Fruit fly (Drosophila melanogaster) whole organism, wandering third instar larva: Measurements from ENCODE around the gene CG4502.

ENCODE experiments used
- Abd-B ChIP-seq: fragments of >200 bp; optimal IDR thresholded peaks from 2 replicates; lab custom pipeline; 2017; ENCODE audit warnings: missing biosample characterization, missing genetic modification characterization
- CG32264 ChIP-seq: fragments of 200-800 bp; sonication (Bioruptor generic); optimal IDR thresholded peaks from 2 replicates; lab custom pipeline; 2016; ENCODE audit warnings: missing biosample characterization, missing genetic modification characterization
- CG9705 ChIP-seq: fragments of 200-800 bp; sonication (Bioruptor generic); optimal IDR thresholded peaks from 2 replicates; lab custom pipeline; 2018; ENCODE audit warnings: missing biosample characterization, mild to moderate bottlenecking, missing genetic modification characterization
- CrebA ChIP-seq: fragments of 200-800 bp; sonication (Bioruptor generic); optimal IDR thresholded peaks from 2 replicates; lab custom pipeline; 2016; ENCODE audit warnings: missing biosample characterization, mild to moderate bottlenecking, missing genetic modification characterization, borderline replicate concordance
- Dif ChIP-seq: fragments of 200-275, 200-300 bp; sonication (Bioruptor generic); optimal IDR thresholded peaks from 2 replicates; lab custom pipeline; 2018; ENCODE audit warnings: missing biosample characterization, missing genetic modification characterization; ENCODE audit not compliant: partially characterized antibody
- GATAd ChIP-seq: sonication (Bioruptor generic); optimal IDR thresholded peaks from 2 replicates; lab custom pipeline; 2016; ENCODE audit warnings: missing biosample characterization, missing genetic modification characterization
- HLH106 ChIP-seq: fragments of 200-800 bp; optimal IDR thresholded peaks from 3 replicates; lab custom pipeline; 2019; ENCODE audit warnings: missing biosample characterization, mild to moderate bottlenecking, missing genetic modification characterization, moderate library complexity
- Hnf4 ChIP-seq: fragments of 200-800 bp; sonication (Bioruptor generic); optimal IDR thresholded peaks from 2 replicates; lab custom pipeline; 2016; ENCODE audit warnings: missing biosample characterization, mild to moderate bottlenecking, missing genetic modification characterization
- Hr83 ChIP-seq: fragments of 200-300 bp; sonication (Bioruptor generic); optimal IDR thresholded peaks from 2 replicates; lab custom pipeline; 2016; ENCODE audit warnings: missing biosample characterization, mild to moderate bottlenecking, missing genetic modification characterization, moderate library complexity; ENCODE audit not compliant: poor library complexity, severe bottlenecking
- Jra ChIP-seq: sonication (Bioruptor generic); optimal IDR thresholded peaks from 2 replicates; lab custom pipeline; 2016; ENCODE audit warnings: missing biosample characterization, missing genetic modification characterization
- Mio ChIP-seq: sonication (Bioruptor generic); optimal IDR thresholded peaks from 2 replicates; lab custom pipeline; 2016; ENCODE audit warnings: missing biosample characterization, missing genetic modification characterization
- Myc ChIP-seq: fragments of >200 bp; optimal IDR thresholded peaks from 2 replicates; lab custom pipeline; 2017
- N ChIP-seq: fragments of >200 bp; optimal IDR thresholded peaks from 2 replicates; lab custom pipeline; 2018; ENCODE audit warnings: missing biosample characterization, missing external identifiers, missing genetic modification characterization
- OdsH ChIP-seq: fragments of 200-800 bp; sonication (Bioruptor generic); optimal IDR thresholded peaks from 2 replicates; lab custom pipeline; 2016; ENCODE audit warnings: missing biosample characterization, mild to moderate bottlenecking, missing genetic modification characterization
- Rel ChIP-seq, 2 experiments: fragments of 200-800 bp; sonication (Bioruptor generic) in 1 of 2; optimal IDR thresholded peaks; 2 replicates in 1 of 2; 3 replicates in 1 of 2; lab custom pipeline; 2016 to 2019; ENCODE audit warnings: mild to moderate bottlenecking in 2 of 2, missing biosample characterization in 2 of 2, missing genetic modification characterization in 2 of 2, moderate library complexity in 1 of 2
- Sp1 ChIP-seq: fragments of 200-800 bp; sonication (Bioruptor generic); optimal IDR thresholded peaks from 3 replicates; lab custom pipeline; 2019; ENCODE audit warnings: missing biosample characterization, mild to moderate bottlenecking, missing genetic modification characterization, moderate library complexity
- Vsx2 ChIP-seq: fragments of 200-300, 225-300 bp; sonication (Bioruptor generic); optimal IDR thresholded peaks from 2 replicates; lab custom pipeline; 2018; ENCODE audit warnings: missing biosample characterization, missing genetic modification characterization; ENCODE audit not compliant: partially characterized antibody
- br ChIP-seq: fragments of 200-800 bp; sonication (Bioruptor generic); optimal IDR thresholded peaks from 2 replicates; lab custom pipeline; 2016; ENCODE audit warnings: missing biosample characterization, missing genetic modification characterization
- brk ChIP-seq: fragments of 200-800 bp; sonication (Bioruptor generic); optimal IDR thresholded peaks from 2 replicates; lab custom pipeline; 2016; ENCODE audit warnings: missing biosample characterization, mild to moderate bottlenecking, missing genetic modification characterization
- dmrt93B ChIP-seq: fragments of 200-800 bp; sonication (Bioruptor generic); optimal IDR thresholded peaks from 2 replicates; lab custom pipeline; 2018; ENCODE audit warnings: missing biosample characterization, mild to moderate bottlenecking, missing genetic modification characterization
- dsf ChIP-seq: sonication (Bioruptor generic); optimal IDR thresholded peaks from 2 replicates; lab custom pipeline; 2016; ENCODE audit warnings: missing biosample characterization, missing genetic modification characterization, borderline replicate concordance
- ey ChIP-seq: fragments of 200-800 bp; sonication (Bioruptor generic); optimal IDR thresholded peaks from 2 replicates; lab custom pipeline; 2016; ENCODE audit warnings: missing biosample characterization, missing genetic modification characterization
- foxo ChIP-seq, 2 experiments: fragments of 200-800 bp; sonication (Bioruptor generic); optimal IDR thresholded peaks; 2 replicates in 1 of 2; 3 replicates in 1 of 2; lab custom pipeline; 2016 to 2017; ENCODE audit warnings: missing biosample characterization in 2 of 2, missing genetic modification characterization in 2 of 2
- fru ChIP-seq: fragments of 200-800 bp; sonication (Bioruptor generic); optimal IDR thresholded peaks from 3 replicates; lab custom pipeline; 2016; ENCODE audit warnings: missing biosample characterization, mild to moderate bottlenecking, missing genetic modification characterization
- h ChIP-seq: fragments of 200-800 bp; sonication (Bioruptor generic); optimal IDR thresholded peaks from 3 replicates; lab custom pipeline; 2016; ENCODE audit warnings: missing biosample characterization, mild to moderate bottlenecking, missing genetic modification characterization
- lola ChIP-seq: fragments of >200 bp; optimal IDR thresholded peaks from 2 replicates; lab custom pipeline; 2017; ENCODE audit warnings: missing biosample characterization, missing genetic modification characterization
- psq ChIP-seq: fragments of 200-800 bp; sonication (Bioruptor generic); optimal IDR thresholded peaks from 3 replicates; lab custom pipeline; 2017; ENCODE audit warnings: missing biosample characterization, mild to moderate bottlenecking, missing genetic modification characterization, moderate library complexity
- rgr ChIP-seq: fragments of 200-800 bp; sonication (Bioruptor generic); optimal IDR thresholded peaks from 3 replicates; lab custom pipeline; 2016; ENCODE audit warnings: missing biosample characterization, mild to moderate bottlenecking, missing genetic modification characterization
- sage ChIP-seq: fragments of 200-800 bp; sonication (Bioruptor generic); optimal IDR thresholded peaks from 2 replicates; lab custom pipeline; 2016; ENCODE audit warnings: missing biosample characterization, mild to moderate bottlenecking, missing genetic modification characterization
- sv ChIP-seq: fragments of 200-800 bp; sonication (Bioruptor generic); optimal IDR thresholded peaks from 3 replicates; lab custom pipeline; 2016; ENCODE audit warnings: missing biosample characterization, missing genetic modification characterization
- tai ChIP-seq: sonication (Bioruptor generic); optimal IDR thresholded peaks from 2 replicates; lab custom pipeline; 2016; ENCODE audit warnings: missing biosample characterization, missing genetic modification characterization
- usp ChIP-seq: fragments of >200 bp; optimal IDR thresholded peaks from 2 replicates; lab custom pipeline; 2017; ENCODE audit warnings: missing biosample characterization, missing genetic modification characterization

CG4502 gene

DNA sequence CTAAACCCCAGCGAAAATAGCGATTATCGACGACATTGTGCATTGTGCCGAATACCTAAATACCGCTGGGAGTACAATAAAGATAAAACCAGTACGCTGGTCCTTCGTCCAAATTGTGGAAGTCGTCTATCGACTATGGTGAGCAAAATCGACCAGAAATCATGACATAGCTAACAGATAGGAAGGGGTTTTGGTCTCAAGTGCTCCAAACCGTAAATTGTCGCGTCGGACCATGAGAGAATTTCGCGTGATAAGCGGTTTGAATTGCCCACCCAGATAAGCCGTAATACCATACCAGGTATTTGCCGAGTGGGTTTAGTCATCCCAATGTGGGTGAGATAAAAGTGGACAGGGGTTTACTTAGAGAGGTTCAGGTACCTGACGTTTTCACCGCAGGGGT lies 13.9 kb upstream of the CG4502 start:
- TF ChIP-seq rgr (no peak), Vsx2 (no peak), h (GFP tag; lab: Kevin White, UChicago) (peak; percentile 27), CG9705 (GFP tag; lab: Kevin White, UChicago) (no peak), Rel (GFP tag; optimal IDR thresholded peaks at IDR 0.05; lab: Kevin White, UChicago) (no peak), Rel (tag; optimal IDR thresholded peaks at IDR 0.05; lab: Kevin White, UChicago) (peak; percentile 44), foxo (GFP tag; optimal IDR thresholded peaks at IDR 0.05; lab: Kevin White, UChicago) (peak in 1 of 2 experiments; percentile 5), CrebA (GFP tag; lab: Kevin White, UChicago) (peak; percentile 14), Abd-B (GFP tag; lab: Kevin White, UChicago) (no peak), N (GFP tag; lab: Kevin White, UChicago) (no peak), usp (no peak), Hnf4 (no peak)

dm6 chr2L:7217059-7217458 lies 13.0 kb upstream of the CG4502 start:
- no peak for TF ChIP-seq CG32264 (GFP tag; lab: Kevin White, UChicago)
- TF ChIP-seq rgr: no peak
- no peak for TF ChIP-seq sage (GFP tag; lab: Kevin White, UChicago)
- no peak for TF ChIP-seq dsf (GFP tag; lab: Kevin White, UChicago)
- TF ChIP-seq h (GFP tag; lab: Kevin White, UChicago): no peak
- TF ChIP-seq Vsx2: no peak
- TF ChIP-seq Hr83: no peak
- TF ChIP-seq CrebA (GFP tag; lab: Kevin White, UChicago): no peak
- no peak for TF ChIP-seq usp
- no peak for TF ChIP-seq HLH106 (tag; lab: Kevin White, UChicago)
- no peak for TF ChIP-seq N (GFP tag; lab: Kevin White, UChicago)
- no peak for TF ChIP-seq psq (GFP tag; lab: Kevin White, UChicago)

DNA sequence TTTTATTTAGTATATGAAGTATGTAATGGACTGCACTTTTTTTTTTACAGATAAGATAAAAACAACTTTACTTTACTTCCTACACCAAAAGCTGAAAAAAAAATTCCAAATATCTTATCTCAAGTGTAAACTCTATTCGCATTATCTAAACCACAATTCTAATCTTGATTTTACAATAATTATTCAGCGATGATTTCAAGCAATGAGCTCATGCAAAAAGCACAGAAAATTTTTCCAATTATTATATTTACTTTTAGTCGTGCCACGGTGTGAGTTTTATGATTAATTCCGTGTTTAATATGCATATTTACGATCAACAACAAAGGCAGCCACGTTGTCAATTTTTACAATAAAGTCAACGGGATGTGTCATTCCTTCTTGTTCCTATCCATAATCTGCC lies 12.2 kb upstream of the CG4502 start:
- TF ChIP-seq h (GFP tag; lab: Kevin White, UChicago) (no peak), OdsH (no peak), tai (GFP tag; lab: Kevin White, UChicago) (no peak), Rel (GFP tag; optimal IDR thresholded peaks at IDR 0.05; lab: Kevin White, UChicago) (no peak), Rel (tag; optimal IDR thresholded peaks at IDR 0.05; lab: Kevin White, UChicago) (no peak), br (GFP tag; lab: Kevin White, UChicago) (no peak), brk (GFP tag; lab: Kevin White, UChicago) (no peak), dsf (GFP tag; lab: Kevin White, UChicago) (no peak), HLH106 (tag; lab: Kevin White, UChicago) (no peak), fru (GFP tag; lab: Kevin White, UChicago) (no peak), sage (GFP tag; lab: Kevin White, UChicago) (no peak), Vsx2 (no peak), Mio (GFP tag; lab: Kevin White, UChicago) (no peak), usp (no peak), Myc (lab: Kevin White, UChicago) (no peak), CG32264 (GFP tag; lab: Kevin White, UChicago) (no peak), Sp1 (GFP tag; lab: Kevin White, UChicago) (no peak), psq (GFP tag; lab: Kevin White, UChicago) (no peak), Abd-B (GFP tag; lab: Kevin White, UChicago) (no peak)

dm6 chr2L:7215657-7216056 lies 11.6 kb upstream of the CG4502 start:
- TF ChIP-seq Jra (GFP tag; lab: Kevin White, UChicago): no peak
- no peak for TF ChIP-seq fru (GFP tag; lab: Kevin White, UChicago)
- no peak for TF ChIP-seq Dif (GFP tag; lab: Kevin White, UChicago)
- no peak for TF ChIP-seq CG9705 (GFP tag; lab: Kevin White, UChicago)
- TF ChIP-seq Myc (lab: Kevin White, UChicago): no peak
- TF ChIP-seq tai (GFP tag; lab: Kevin White, UChicago): no peak
- TF ChIP-seq N (GFP tag; lab: Kevin White, UChicago): no peak

dm6 chr2L:7214885-7215284 lies 10.8 kb upstream of the CG4502 start:
- peak; percentile 2 for TF ChIP-seq brk (GFP tag; lab: Kevin White, UChicago)
- no peak for TF ChIP-seq N (GFP tag; lab: Kevin White, UChicago)

DNA sequence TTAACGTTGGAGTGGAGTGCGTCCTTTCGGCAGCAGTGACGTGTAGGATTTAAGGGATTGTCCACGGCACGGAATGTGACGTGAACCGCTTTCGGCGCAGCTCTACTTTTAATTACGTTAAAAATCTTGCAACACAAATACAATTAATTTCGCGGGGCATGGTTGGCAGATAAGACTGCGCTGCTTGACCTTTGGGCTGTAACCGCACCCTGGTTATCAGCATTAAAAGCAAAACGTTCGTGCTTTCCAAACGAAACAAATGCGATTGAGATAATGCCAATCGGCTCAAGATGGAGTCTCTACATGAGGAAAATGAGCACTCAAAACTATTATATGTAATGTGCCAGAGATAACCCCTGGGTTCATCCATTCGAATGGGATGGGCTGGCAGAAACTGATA lies 9.5 kb upstream of the CG4502 start:
- TF ChIP-seq h (GFP tag; lab: Kevin White, UChicago) (no peak), GATAd (GFP tag; lab: Kevin White, UChicago) (no peak), lola (no peak), dsf (GFP tag; lab: Kevin White, UChicago) (no peak), fru (GFP tag; lab: Kevin White, UChicago) (no peak), ey (GFP tag; lab: Kevin White, UChicago) (no peak), sage (GFP tag; lab: Kevin White, UChicago) (no peak), dmrt93B (GFP tag; lab: Kevin White, UChicago) (no peak), br (GFP tag; lab: Kevin White, UChicago) (no peak), sv (GFP tag; lab: Kevin White, UChicago) (no peak), CG9705 (GFP tag; lab: Kevin White, UChicago) (no peak)
